Fruit fly (Drosophila melanogaster) whole organism: ENCODE measurements around the gene CG9213.

Experiments used
- CG8478 ChIP-seq: fragments of >200 bp; optimal IDR thresholded peaks from 2 replicates; lab custom pipeline; 2018; ENCODE audit warnings: inconsistent platforms
- Dll ChIP-seq: fragments of >200 bp; optimal IDR thresholded peaks from 2 replicates; lab custom pipeline; 2017
- EcR ChIP-seq, 2 experiments: fragments of >200 bp; optimal IDR thresholded peaks; 2 replicates each; lab custom pipeline; 2017; ENCODE audit warnings: missing biosample characterization in 2 of 2, missing genetic modification characterization in 2 of 2, missing genetic modification reagents in 2 of 2
- pan ChIP-seq: fragments of >200 bp; optimal IDR thresholded peaks from 2 replicates; lab custom pipeline; 2017
- psq ChIP-seq: fragments of >200 bp; optimal IDR thresholded peaks from 2 replicates; lab custom pipeline; 2017
- usp ChIP-seq: fragments of >200 bp; optimal IDR thresholded peaks from 2 replicates; lab custom pipeline; 2017; ENCODE audit warnings: missing biosample characterization, missing genetic modification characterization, mixed read lengths

The CG9213 gene

dm6 chrX:15574384-15574783 is at the start of gene CG9213:
TSS of gene CG9213 (minus strand) at chrX:15574535.
- TF ChIP-seq pan (lab: Kevin White, UChicago) (no peak), psq (lab: Kevin White, UChicago) (no peak), EcR (GFP tag; optimal IDR thresholded peaks at IDR 0.05; lab: Kevin White, UChicago) (no peak), CG8478 (lab: Kevin White, UChicago) (no peak), usp (GFP tag; lab: Kevin White, UChicago) (no peak), Dll (no peak)

DNA sequence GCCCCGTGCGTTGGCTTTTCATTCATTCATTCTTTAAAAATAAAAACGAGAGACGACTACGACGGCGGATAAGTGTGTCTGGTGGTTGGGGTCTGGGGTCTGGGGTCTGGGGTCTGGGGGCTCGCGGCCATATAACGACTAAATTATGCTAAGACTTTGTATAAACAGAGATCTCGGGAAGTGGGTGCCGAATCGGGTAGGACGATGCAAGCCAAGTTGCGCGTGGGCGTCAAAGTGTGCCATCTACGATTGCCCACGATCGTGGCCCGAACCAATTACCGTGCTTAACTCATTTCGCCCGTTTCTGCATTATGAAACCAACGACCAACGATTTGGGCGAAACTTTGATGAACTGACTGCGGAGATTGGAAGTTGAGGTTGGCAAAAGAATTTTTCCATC is 49.5 kb upstream of the CG9213 start:
- TF ChIP-seq usp (GFP tag; lab: Kevin White, UChicago), result no peak
- TF ChIP-seq psq (lab: Kevin White, UChicago), result no peak
- no peak for TF ChIP-seq Dll
- no peak for TF ChIP-seq pan (lab: Kevin White, UChicago)
- no peak for TF ChIP-seq EcR (GFP tag; optimal IDR thresholded peaks at IDR 0.05; lab: Kevin White, UChicago)
- TF ChIP-seq CG8478 (lab: Kevin White, UChicago), result no peak

- TF ChIP-seq CG8478 (lab: Kevin White, UChicago) (no peak), EcR (GFP tag; optimal IDR thresholded peaks at IDR 0.05; lab: Kevin White, UChicago) (no peak), psq (lab: Kevin White, UChicago) (no peak), Dll (no peak), pan (lab: Kevin White, UChicago) (no peak), usp (GFP tag; lab: Kevin White, UChicago) (no peak)
Measured at dm6 chrX:15622970-15623402, 48.7 kb upstream of the CG9213 start.

DNA sequence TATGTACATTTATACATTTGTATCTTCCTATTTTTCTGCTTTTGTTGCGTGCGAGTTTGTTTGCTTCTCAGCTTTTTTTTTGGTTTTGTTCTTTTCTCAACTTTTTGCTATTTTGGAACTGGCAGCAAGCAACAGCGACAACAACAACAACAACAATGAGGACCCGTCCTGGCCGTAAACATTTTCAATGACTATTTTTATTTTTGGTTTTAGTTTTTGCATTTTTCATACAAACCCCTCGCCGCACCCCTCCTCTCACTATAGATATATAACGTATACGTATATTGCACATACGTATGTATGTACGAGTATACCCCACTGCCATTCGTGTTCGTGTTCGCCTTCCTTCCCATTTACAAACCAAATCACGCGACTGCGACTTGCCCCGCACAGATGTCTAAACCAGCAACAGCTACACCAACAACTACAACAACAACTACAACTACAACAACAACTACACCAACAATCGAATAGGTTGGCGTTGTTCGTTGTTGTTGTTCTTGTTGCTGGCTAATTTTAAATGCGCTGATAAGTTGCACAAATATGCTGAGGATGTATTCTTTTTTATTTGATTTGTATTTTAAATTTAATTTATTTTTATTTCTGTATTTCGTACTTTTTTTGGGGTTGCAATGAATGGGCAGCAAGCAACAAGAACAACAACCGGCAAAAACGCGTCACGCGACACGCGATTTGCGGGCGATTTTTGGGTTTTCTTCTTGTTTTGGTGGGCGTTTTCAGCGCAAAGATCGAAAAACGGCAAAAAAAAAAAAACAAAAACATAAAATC is 46.3 kb upstream of the CG9213 start:
- TF ChIP-seq usp (GFP tag; lab: Kevin White, UChicago) (no peak), CG8478 (lab: Kevin White, UChicago) (no peak), pan (lab: Kevin White, UChicago) (no peak), EcR (GFP tag; optimal IDR thresholded peaks at IDR 0.05; lab: Kevin White, UChicago) (no peak), Dll (no peak), psq (lab: Kevin White, UChicago) (no peak)

DNA sequence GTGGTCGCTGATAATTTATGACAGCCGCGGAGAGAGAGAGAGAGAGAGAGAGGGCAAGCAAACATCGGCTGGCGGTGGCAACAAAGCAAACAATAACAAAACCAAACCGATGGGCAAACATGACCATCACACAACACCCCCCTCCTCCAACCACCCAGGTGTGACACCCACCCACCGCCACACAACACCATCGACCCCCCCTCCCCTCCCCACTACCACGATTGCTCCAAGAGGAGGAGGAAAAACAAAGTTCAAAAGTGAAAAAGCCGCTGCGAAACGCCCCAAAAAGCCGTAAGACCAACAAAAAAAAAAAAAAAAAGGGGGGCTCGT is 45.3 kb upstream of the CG9213 start:
- TF ChIP-seq pan (lab: Kevin White, UChicago) (no peak), EcR (GFP tag; optimal IDR thresholded peaks at IDR 0.05; lab: Kevin White, UChicago) (no peak), Dll (no peak), psq (lab: Kevin White, UChicago) (no peak), usp (GFP tag; lab: Kevin White, UChicago) (no peak), CG8478 (lab: Kevin White, UChicago) (no peak)

DNA sequence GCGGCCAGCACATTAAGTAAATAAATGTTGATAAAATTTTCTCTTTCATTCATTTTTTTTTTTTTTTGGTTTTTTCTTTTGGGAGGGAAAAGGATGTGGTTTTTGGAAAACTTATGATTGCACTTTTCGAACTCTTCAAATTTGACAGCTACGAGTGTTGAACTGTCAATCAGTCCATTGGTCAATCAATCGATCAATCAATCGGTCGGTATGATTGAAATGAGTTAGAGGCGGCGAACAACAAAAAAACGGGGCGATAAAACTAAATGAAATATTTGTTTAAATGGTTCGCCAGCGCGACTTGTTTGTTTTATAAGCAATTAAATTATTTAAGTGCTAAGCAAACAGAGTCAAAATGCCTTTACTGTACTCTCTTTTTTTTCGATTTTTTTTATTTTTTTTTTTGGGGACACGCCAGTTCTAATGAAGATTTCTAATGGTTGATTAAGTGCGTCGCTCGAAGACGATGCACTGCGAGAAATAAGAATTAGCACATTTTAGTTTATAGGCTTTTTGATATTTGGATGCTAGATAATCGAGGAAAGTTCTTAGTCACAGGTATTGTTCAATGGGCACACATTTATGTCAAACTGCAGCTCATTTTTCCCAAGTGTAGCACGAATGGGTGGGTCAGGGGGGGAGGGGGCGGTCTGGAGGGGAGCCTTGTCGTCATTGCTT is 44.8 kb upstream of the CG9213 start:
- TF ChIP-seq EcR (GFP tag; optimal IDR thresholded peaks at IDR 0.05; lab: Kevin White, UChicago) (no peak), psq (lab: Kevin White, UChicago) (no peak)

- TF ChIP-seq CG8478 (lab: Kevin White, UChicago), result no peak
- no peak for TF ChIP-seq usp (GFP tag; lab: Kevin White, UChicago)
- TF ChIP-seq psq (lab: Kevin White, UChicago), result no peak
- no peak for TF ChIP-seq pan (lab: Kevin White, UChicago)
Measured at dm6 chrX:15617916-15618315, 43.6 kb upstream of the CG9213 start.

DNA sequence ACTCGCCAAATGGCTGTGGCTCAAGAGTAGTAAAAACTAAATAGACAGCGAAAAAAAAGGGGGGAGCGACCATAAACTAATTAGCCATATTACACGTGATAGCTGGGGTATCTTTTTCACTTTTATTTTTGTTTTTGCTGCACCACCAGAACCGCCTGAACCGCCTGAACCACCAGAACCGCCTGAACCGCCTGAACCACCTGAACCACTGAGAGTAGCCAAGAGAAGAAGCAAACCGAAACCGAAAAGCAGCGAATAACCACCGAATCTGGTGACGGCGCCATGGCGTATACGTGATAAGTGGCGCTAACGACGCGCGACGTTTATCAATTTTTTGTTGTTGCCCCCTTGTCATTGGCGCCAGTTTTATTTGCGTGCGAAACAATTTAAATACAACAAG is 42.2 kb upstream of the CG9213 start:
- TF ChIP-seq CG8478 (lab: Kevin White, UChicago) (no peak), usp (GFP tag; lab: Kevin White, UChicago) (no peak), pan (lab: Kevin White, UChicago) (no peak), EcR (GFP tag; optimal IDR thresholded peaks at IDR 0.05; lab: Kevin White, UChicago) (no peak), psq (lab: Kevin White, UChicago) (no peak), Dll (no peak)

dm6 chrX:15616018-15616417 is 41.7 kb upstream of the CG9213 start:
- TF ChIP-seq psq (lab: Kevin White, UChicago) (no peak), Dll (no peak), CG8478 (lab: Kevin White, UChicago) (no peak), EcR (GFP tag; optimal IDR thresholded peaks at IDR 0.05; lab: Kevin White, UChicago) (no peak), usp (GFP tag; lab: Kevin White, UChicago) (no peak), pan (lab: Kevin White, UChicago) (no peak)

- TF ChIP-seq Dll (no peak), EcR (GFP tag; optimal IDR thresholded peaks at IDR 0.05; lab: Kevin White, UChicago) (no peak), psq (lab: Kevin White, UChicago) (no peak)
Measured at dm6 chrX:15615426-15615825, 41.1 kb upstream of the CG9213 start.

dm6 chrX:15611795-15612194 is 37.5 kb upstream of the CG9213 start:
- TF ChIP-seq pan (lab: Kevin White, UChicago), result no peak
- TF ChIP-seq EcR (GFP tag; optimal IDR thresholded peaks at IDR 0.05; lab: Kevin White, UChicago), result no peak
- no peak for TF ChIP-seq usp (GFP tag; lab: Kevin White, UChicago)
- TF ChIP-seq psq (lab: Kevin White, UChicago), result no peak
- TF ChIP-seq CG8478 (lab: Kevin White, UChicago), result no peak
- TF ChIP-seq Dll, result no peak

- TF ChIP-seq CG8478 (lab: Kevin White, UChicago), result no peak
- no peak for TF ChIP-seq pan (lab: Kevin White, UChicago)
Measured at dm6 chrX:15610957-15611356, 36.6 kb upstream of the CG9213 start.
